Fruit fly (Drosophila melanogaster): Measurements from ENCODE around the gene abo.

dm6 chr2L:11021606-11022005, 46.5 kb upstream of the abo start:
- TF ChIP-seq ey (GFP tag; optimal IDR thresholded peaks at IDR 0.05) (peak; percentile 1), OdsH (GFP tag; optimal IDR thresholded peaks at IDR 0.05) (peak; percentile 41), dsf (GFP tag; optimal IDR thresholded peaks at IDR 0.05; ENCODE audit: borderline replicate concordance) (no peak)

Data from whole organism, wandering third instar larva.